Fruit fly (Drosophila melanogaster) whole organism, embryonic: Measurements from ENCODE around the gene meso18E.
A peak's percentile ranks its signal among the peaks of the same experiment; 100 is the strongest.

Experiments used
- ATbp ChIP-seq: fragments of 200-800 bp; sonication (Bioruptor generic); optimal IDR thresholded peaks from 2 replicates; lab custom pipeline; 2017; ENCODE audit warnings: missing biosample characterization, mild to moderate bottlenecking, missing genetic modification characterization, missing genetic modification reagents
- B-H2 ChIP-seq: fragments of 200-800 bp; sonication (Bioruptor generic); optimal IDR thresholded peaks from 2 replicates; lab custom pipeline; 2018; ENCODE audit warnings: missing biosample characterization, mild to moderate bottlenecking, missing genetic modification characterization
- Bgb ChIP-seq: fragments of 200-800 bp; sonication (Bioruptor generic); IDR thresholded peaks from 2 replicates; pipeline ENCODE4 v1.3.6; 2022; ENCODE audit warnings: missing biosample characterization, missing genetic modification characterization; ENCODE audit not compliant: partially characterized antibody
- CG10543 ChIP-seq: fragments of 200-800 bp; sonication (Bioruptor generic); optimal IDR thresholded peaks from 3 replicates; lab custom pipeline; 2017; ENCODE audit warnings: missing biosample characterization, mild to moderate bottlenecking, missing genetic modification characterization, moderate library complexity
- CG12299 ChIP-seq: fragments of 200-800 bp; sonication (Bioruptor generic); optimal IDR thresholded peaks from 2 replicates; lab custom pipeline; 2018; ENCODE audit warnings: missing biosample characterization, mild to moderate bottlenecking, missing genetic modification characterization
- CG13287 ChIP-seq: fragments of 200-800 bp; sonication (Bioruptor generic); IDR thresholded peaks from 2 replicates; pipeline ENCODE4 v1.3.6; 2022; ENCODE audit warnings: missing biosample characterization, missing genetic modification characterization; ENCODE audit not compliant: partially characterized antibody
- CG13894 ChIP-seq: fragments of 200-800 bp; sonication (Bioruptor generic); optimal IDR thresholded peaks from 3 replicates; lab custom pipeline; 2018; ENCODE audit warnings: missing biosample characterization, mild to moderate bottlenecking, missing genetic modification characterization, moderate library complexity
- CG14441 ChIP-seq: fragments of 200-800 bp; sonication (Bioruptor generic); IDR thresholded peaks from 2 replicates; pipeline ENCODE4 v1.3.6; 2022; ENCODE audit warnings: missing biosample characterization, missing genetic modification characterization
- CG15011 ChIP-seq: fragments of 200-800 bp; sonication (Bioruptor generic); optimal IDR thresholded peaks from 3 replicates; lab custom pipeline; 2018; ENCODE audit warnings: missing biosample characterization, mild to moderate bottlenecking, missing genetic modification characterization
- CG15479 ChIP-seq: fragments of 200-800 bp; sonication (Bioruptor generic); optimal IDR thresholded peaks from 3 replicates; lab custom pipeline; 2019; ENCODE audit warnings: missing biosample characterization, mild to moderate bottlenecking, missing genetic modification characterization, moderate library complexity
- CG16815 ChIP-seq: fragments of 200-800 bp; sonication (Bioruptor generic); optimal IDR thresholded peaks from 3 replicates; lab custom pipeline; 2017; ENCODE audit warnings: missing biosample characterization, mild to moderate bottlenecking, missing genetic modification characterization
- CG1832 ChIP-seq: fragments of 200-800 bp; sonication (Bioruptor generic); optimal IDR thresholded peaks from 2 replicates; lab custom pipeline; 2017; ENCODE audit warnings: missing biosample characterization, mild to moderate bottlenecking, missing genetic modification characterization, inconsistent platforms
- CG34376 ChIP-seq: fragments of 200-800 bp; sonication (Bioruptor generic); optimal IDR thresholded peaks from 2 replicates; lab custom pipeline; 2018; ENCODE audit warnings: missing biosample characterization, mild to moderate bottlenecking, missing genetic modification characterization
- CG43689 ChIP-seq: fragments of 200-800 bp; sonication (Bioruptor generic); IDR thresholded peaks from 2 replicates; pipeline ENCODE4 v1.3.6; 2022; ENCODE audit warnings: missing biosample characterization, missing genetic modification characterization
- CG5245 ChIP-seq: fragments of 200-800 bp; sonication (Bioruptor generic); optimal IDR thresholded peaks from 3 replicates; lab custom pipeline; 2016; ENCODE audit warnings: missing biosample characterization, missing genetic modification characterization
- CG6654 ChIP-seq: fragments of 200-800 bp; sonication (Bioruptor generic); optimal IDR thresholded peaks from 2 replicates; lab custom pipeline; 2017; ENCODE audit warnings: missing biosample characterization, mild to moderate bottlenecking, missing genetic modification characterization
- CG8478 ChIP-seq: fragments of >200 bp; optimal IDR thresholded peaks from 2 replicates; lab custom pipeline; 2018
- Deaf1 ChIP-seq: fragments of 200-800 bp; optimal IDR thresholded peaks from 3 replicates; lab custom pipeline; 2019; ENCODE audit warnings: missing biosample characterization, mild to moderate bottlenecking, missing genetic modification characterization, moderate library complexity
- Drgx ChIP-seq: fragments of 200-800 bp; sonication (Bioruptor generic); IDR thresholded peaks from 2 replicates; pipeline ENCODE4 v1.3.6; 2022; ENCODE audit warnings: missing biosample characterization, missing genetic modification characterization
- Hr3 ChIP-seq: fragments of 200-800 bp; sonication (Bioruptor generic); optimal IDR thresholded peaks from 3 replicates; lab custom pipeline; 2016; ENCODE audit warnings: missing biosample characterization, missing genetic modification characterization
- Med ChIP-seq: fragments of 200-800 bp; sonication (Bioruptor generic); peaks from one replicate; lab custom pipeline; 2016; ENCODE audit warnings: missing biosample characterization, missing genetic modification characterization, mild to moderate bottlenecking, inconsistent platforms, moderate library complexity
- NK7.1 ChIP-seq: fragments of 200-800 bp; sonication (Bioruptor generic); optimal IDR thresholded peaks from 3 replicates; lab custom pipeline; 2016; ENCODE audit warnings: missing biosample characterization, missing genetic modification characterization
- Scr ChIP-seq: fragments of 200-800 bp; sonication (Bioruptor generic); IDR thresholded peaks from 2 replicates; pipeline ENCODE4 v1.3.6; 2022; ENCODE audit warnings: missing biosample characterization, missing genetic modification characterization; ENCODE audit not compliant: partially characterized antibody
- Spps ChIP-seq: fragments of 200-800 bp; sonication (Bioruptor generic); optimal IDR thresholded peaks from 2 replicates; lab custom pipeline; 2018; ENCODE audit warnings: missing biosample characterization, mild to moderate bottlenecking, missing genetic modification characterization
- Stat92E ChIP-seq, 3 experiments: fragments of >200 bp in 2 of 3; fragments of 200-800 bp in 1 of 3; sonication (Bioruptor generic) in 1 of 3; optimal IDR thresholded peaks; 2 replicates each; lab custom pipeline; 2017 to 2019; ENCODE audit warnings: missing biosample characterization in 3 of 3, missing genetic modification characterization in 3 of 3, mild to moderate bottlenecking in 1 of 3, moderate library complexity in 1 of 3
- Trl ChIP-seq, 3 experiments: fragments of >200 bp in 2 of 3; fragments of 200-800 bp in 1 of 3; sonication (Bioruptor generic) in 1 of 3; optimal IDR thresholded peaks; 2 replicates in 1 of 3; 3 replicates in 2 of 3; lab custom pipeline; 2016 to 2017; ENCODE audit warnings: missing biosample characterization in 1 of 3, missing genetic modification characterization in 1 of 3
- Xbp1 ChIP-seq: fragments of 200-800 bp; sonication (Bioruptor generic); optimal IDR thresholded peaks from 3 replicates; lab custom pipeline; 2016; ENCODE audit warnings: missing biosample characterization, mild to moderate bottlenecking, missing genetic modification characterization
- bowl ChIP-seq: fragments of 200-800 bp; sonication (Bioruptor generic); IDR thresholded peaks from 2 replicates; pipeline ENCODE4 v1.3.6; 2022; ENCODE audit warnings: missing biosample characterization, missing genetic modification characterization
- chinmo ChIP-seq: fragments of 200-800 bp; sonication (Bioruptor generic); IDR thresholded peaks from 4 replicates; pipeline ENCODE4 v1.3.6; 2022; ENCODE audit warnings: missing biosample characterization, missing genetic modification characterization; ENCODE audit not compliant: partially characterized antibody
- chn ChIP-seq: fragments of 200-800 bp; sonication (Bioruptor generic); optimal IDR thresholded peaks from 2 replicates; lab custom pipeline; 2016; ENCODE audit warnings: missing biosample characterization, missing genetic modification characterization
- cwo ChIP-seq: fragments of 200-800 bp; sonication (Bioruptor generic); optimal IDR thresholded peaks from 3 replicates; lab custom pipeline; 2017; ENCODE audit warnings: missing biosample characterization, missing genetic modification characterization, mild to moderate bottlenecking, moderate library complexity, missing genetic modification reagents
- dm ChIP-seq: fragments of 200-800 bp; sonication (Bioruptor generic); optimal IDR thresholded peaks from 3 replicates; lab custom pipeline; 2016; ENCODE audit warnings: missing biosample characterization, missing genetic modification characterization
- exex ChIP-seq: fragments of 200-800 bp; sonication (Bioruptor generic); optimal IDR thresholded peaks from 4 replicates; lab custom pipeline; 2018; ENCODE audit warnings: missing biosample characterization, mild to moderate bottlenecking, missing genetic modification characterization, moderate library complexity
- fu2 ChIP-seq: fragments of 200-800 bp; sonication (Bioruptor generic); optimal IDR thresholded peaks from 2 replicates; lab custom pipeline; 2016; ENCODE audit warnings: missing biosample characterization, missing genetic modification characterization
- grn ChIP-seq: fragments of 200-800 bp; sonication (Bioruptor generic); optimal IDR thresholded peaks from 3 replicates; lab custom pipeline; 2017; ENCODE audit warnings: missing biosample characterization, missing genetic modification characterization
- hbn ChIP-seq: fragments of 200-800 bp; sonication (Bioruptor generic); IDR thresholded peaks from 2 replicates; pipeline ENCODE4 v1.3.6; 2022; ENCODE audit warnings: missing biosample characterization, missing genetic modification characterization; ENCODE audit not compliant: partially characterized antibody
- lab ChIP-seq: fragments of 200-800 bp; sonication (Bioruptor generic); optimal IDR thresholded peaks from 3 replicates; lab custom pipeline; 2017; ENCODE audit warnings: missing biosample characterization, missing genetic modification characterization, mild to moderate bottlenecking, moderate library complexity, missing genetic modification reagents
- mam ChIP-seq: fragments of 200-800 bp; sonication (Bioruptor generic); optimal IDR thresholded peaks from 3 replicates; lab custom pipeline; 2016; ENCODE audit warnings: missing biosample characterization, missing genetic modification characterization
- mirr ChIP-seq: fragments of 200-800 bp; sonication (Bioruptor generic); optimal IDR thresholded peaks from 3 replicates; lab custom pipeline; 2018; ENCODE audit warnings: missing biosample characterization, mild to moderate bottlenecking, missing genetic modification characterization
- nau ChIP-seq: fragments of 200-800 bp; sonication (Bioruptor generic); optimal IDR thresholded peaks from 3 replicates; lab custom pipeline; 2017; ENCODE audit warnings: missing biosample characterization, mild to moderate bottlenecking, missing genetic modification characterization, missing genetic modification reagents
- sd ChIP-seq: fragments of 200-800 bp; sonication (Bioruptor generic); optimal IDR thresholded peaks from 3 replicates; lab custom pipeline; 2018; ENCODE audit warnings: missing biosample characterization, mild to moderate bottlenecking, missing genetic modification characterization, moderate library complexity
- ssp ChIP-seq: fragments of 200-800 bp; sonication (Bioruptor generic); IDR thresholded peaks from 2 replicates; pipeline ENCODE4 v1.3.6; 2022; ENCODE audit warnings: missing biosample characterization, missing genetic modification characterization
- sug ChIP-seq: fragments of 200-800 bp; optimal IDR thresholded peaks from 2 replicates; lab custom pipeline; 2019; ENCODE audit warnings: missing biosample characterization, mild to moderate bottlenecking, missing genetic modification characterization, moderate library complexity
- tll ChIP-seq, 2 experiments: fragments of 200-800 bp in 1 of 2; fragments of >200 bp in 1 of 2; sonication (Bioruptor generic) in 1 of 2; optimal IDR thresholded peaks; 2 replicates each; lab custom pipeline; 2017 to 2019; ENCODE audit warnings: missing biosample characterization in 2 of 2, missing genetic modification characterization in 2 of 2, mild to moderate bottlenecking in 1 of 2, moderate library complexity in 1 of 2
- z ChIP-seq: fragments of 200-800 bp; sonication (Bioruptor generic); IDR thresholded peaks from 3 replicates; pipeline ENCODE4 v1.3.6; 2022; ENCODE audit warnings: missing biosample characterization, missing genetic modification characterization

Gene meso18E

dm6 chrX:19754705-19755403 is 42.0 kb upstream of the meso18E start:
- no peak for TF ChIP-seq bowl
- peak; percentile 75 for TF ChIP-seq CG13894 (tag; lab: Kevin White, UChicago)
- peak; percentile 1 for TF ChIP-seq CG34376 (GFP tag; lab: Kevin White, UChicago)
- TF ChIP-seq dm: no peak
- peak; percentile 31 for TF ChIP-seq grn (GFP tag; lab: Kevin White, UChicago)
- no peak for TF ChIP-seq Hr3 (GFP tag; lab: Kevin White, UChicago)
- no peak for TF ChIP-seq CG5245 (GFP tag; lab: Kevin White, UChicago)
- no peak for TF ChIP-seq Xbp1 (GFP tag; lab: Kevin White, UChicago)
- TF ChIP-seq CG16815 (GFP tag; lab: Kevin White, UChicago): no peak
- peak; percentile 4 for TF ChIP-seq sd
- TF ChIP-seq exex (tag; lab: Kevin White, UChicago): peak; percentile 56
- TF ChIP-seq CG6654 (GFP tag; lab: Kevin White, UChicago): no peak
- peak; percentile 40 for TF ChIP-seq Deaf1 (tag; lab: Kevin White, UChicago)
- no peak for TF ChIP-seq hbn
- TF ChIP-seq z (GFP tag; lab: Robert Waterston, UW): 0 out of 3 replicates have a peak, but pooled peaks have one; percentile 28
- TF ChIP-seq chn (GFP tag; lab: Kevin White, UChicago): no peak
- TF ChIP-seq, all 482 proteins: peak for 7

- TF ChIP-seq CG15011 (GFP tag; lab: Kevin White, UChicago) (no peak), fu2 (GFP tag; lab: Kevin White, UChicago) (no peak), nau (GFP tag; lab: Kevin White, UChicago) (no peak), Spps (tag; lab: Kevin White, UChicago) (no peak), exex (tag; lab: Kevin White, UChicago) (peak; percentile 40), mirr (GFP tag; lab: Kevin White, UChicago) (peak; percentile 56), NK7.1 (GFP tag; lab: Kevin White, UChicago) (no peak), sd (peak; percentile 36), CG12299 (tag; lab: Kevin White, UChicago) (no peak), ATbp (no peak), ssp (GFP tag; lab: Robert Waterston, UW) (no peak), chinmo (GFP tag; lab: Robert Waterston, UW) (0 out of 4 replicates have a peak, but pooled peaks have one; percentile 69), grn (GFP tag; lab: Kevin White, UChicago) (peak; percentile 99), CG34376 (GFP tag; lab: Kevin White, UChicago) (peak; percentile 63), tll (GFP tag; optimal IDR thresholded peaks at IDR 0.05; lab: Kevin White, UChicago) (peak in 1 of 2 experiments; percentile 25), Trl (optimal IDR thresholded peaks at IDR 0.05; lab: Kevin White, UChicago) (peak; percentile 34 to 47), Trl (GFP tag; optimal IDR thresholded peaks at IDR 0.05; lab: Kevin White, UChicago) (no peak), CG8478 (lab: Kevin White, UChicago) (peak; percentile 64), CG10543 (no peak), CG14441 (GFP tag; lab: Robert Waterston, UW) (no peak), B-H2 (GFP tag; lab: Kevin White, UChicago) (no peak), z (GFP tag; lab: Robert Waterston, UW) (peak; percentile 97), Drgx (GFP tag; lab: Robert Waterston, UW) (0 out of 2 replicates have a peak, but pooled peaks have one; percentile 10), sug (tag; lab: Kevin White, UChicago) (peak; percentile 74), lab (GFP tag; lab: Kevin White, UChicago) (peak; percentile 28), CG1832 (GFP tag; lab: Kevin White, UChicago) (peak; percentile 58), cwo (GFP tag; lab: Kevin White, UChicago) (peak; percentile 35), mam (GFP tag; lab: Kevin White, UChicago) (no peak), Scr (GFP tag; lab: Robert Waterston, UW) (0 out of 2 replicates have a peak, but pooled peaks have one; percentile 16), Med (GFP tag; lab: Kevin White, UChicago) (peak; percentile 80), CG15479 (GFP tag; lab: Kevin White, UChicago) (peak; percentile 21), CG43689 (GFP tag; lab: Robert Waterston, UW) (no peak), Bgb (GFP tag; lab: Robert Waterston, UW) (peak; percentile 33; the same call in 1 of the 2 replicates), Stat92E (GFP tag; optimal IDR thresholded peaks at IDR 0.05; lab: Kevin White, UChicago) (no peak), CG13287 (peak; percentile 20)
Measured at dm6 chrX:19754152-19754579, 41.3 kb upstream of the meso18E start.
